Fruit fly (Drosophila melanogaster): ENCODE results near the gene CycK.

Gene CycK

DNA sequence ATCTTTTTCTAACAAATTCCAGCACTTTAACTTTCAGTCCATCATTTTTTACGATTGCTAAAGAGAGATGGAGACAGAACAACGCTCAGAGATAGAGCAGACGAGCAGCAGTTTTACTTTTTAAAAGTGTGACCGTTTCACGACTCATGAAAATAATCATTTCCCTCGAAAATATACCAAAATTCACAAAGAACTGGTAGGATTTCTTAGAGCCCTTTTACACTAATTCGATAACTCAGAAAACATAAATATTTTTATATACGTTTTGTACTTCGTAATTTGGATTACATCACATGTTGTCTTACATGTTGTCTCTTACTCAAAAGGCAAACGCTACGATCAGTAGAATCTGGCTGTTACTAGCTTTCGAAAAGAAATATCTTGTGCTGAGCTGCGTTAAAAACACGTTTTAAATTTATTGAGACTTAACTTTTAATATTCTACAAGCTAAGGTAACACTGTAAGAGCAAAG, 39.1 kb upstream of the CycK start, which contains the start of gene Clamp (continued):
- peak; percentile 58 for TF ChIP-seq zen (tag; optimal IDR thresholded peaks at IDR 0.05)
- peak; percentile 42; the same call in 2 of the 3 replicates for TF ChIP-seq CG17361 (GFP tag; IDR thresholded peaks at IDR 0.05)
- TF ChIP-seq CG17829 (tag; optimal IDR thresholded peaks at IDR 0.05): peak; percentile 20
- no peak for TF ChIP-seq CG6854 (GFP tag; optimal IDR thresholded peaks at IDR 0.05)
- peak; percentile 67 for TF ChIP-seq Ets65A (GFP tag)
- TF ChIP-seq phol (tag; optimal IDR thresholded peaks at IDR 0.05): no peak
- no peak for TF ChIP-seq CG1529 (GFP tag; optimal IDR thresholded peaks at IDR 0.05)
- no peak for TF ChIP-seq tgo (GFP tag; IDR thresholded peaks at IDR 0.05)
- TF ChIP-seq CG11723 (GFP tag; optimal IDR thresholded peaks at IDR 0.05): peak; percentile 92
- TF ChIP-seq CG17802 (tag; optimal IDR thresholded peaks at IDR 0.05): peak; percentile 96
- TF ChIP-seq grau (tag; optimal IDR thresholded peaks at IDR 0.05): peak; percentile 62
- TF ChIP-seq NFAT (GFP tag; IDR thresholded peaks at IDR 0.05): no peak
- TF ChIP-seq Med (GFP tag): peak; percentile 76
- 0 out of 2 replicates have a peak, but pooled peaks have one; percentile 25 for TF ChIP-seq sob (GFP tag; IDR thresholded peaks at IDR 0.05)
- no peak for TF ChIP-seq CG4360 (GFP tag; IDR thresholded peaks at IDR 0.05)
- TF ChIP-seq chinmo (GFP tag; IDR thresholded peaks at IDR 0.05; ENCODE audit: partially characterized antibody): no peak
- TF ChIP-seq Sry-δ (GFP tag; optimal IDR thresholded peaks at IDR 0.05): peak; percentile 43
- peak in 1 of 2 experiments; percentile 23 for TF ChIP-seq Eip74EF (GFP tag; optimal IDR thresholded peaks at IDR 0.05)
- TF ChIP-seq CG8290 (GFP tag; optimal IDR thresholded peaks at IDR 0.05): peak; percentile 72
- peak; percentile 27 to 50 for TF ChIP-seq CG8290 (tag; optimal IDR thresholded peaks at IDR 0.05)
- peak; percentile 71 for TF ChIP-seq Hmr (GFP tag; optimal IDR thresholded peaks at IDR 0.05)
- peak; percentile 31; the same call in 1 of the 2 replicates for TF ChIP-seq CG3847 (GFP tag; IDR thresholded peaks at IDR 0.05)
- no peak for TF ChIP-seq CG11696 (GFP tag; IDR thresholded peaks at IDR 0.05)

DNA sequence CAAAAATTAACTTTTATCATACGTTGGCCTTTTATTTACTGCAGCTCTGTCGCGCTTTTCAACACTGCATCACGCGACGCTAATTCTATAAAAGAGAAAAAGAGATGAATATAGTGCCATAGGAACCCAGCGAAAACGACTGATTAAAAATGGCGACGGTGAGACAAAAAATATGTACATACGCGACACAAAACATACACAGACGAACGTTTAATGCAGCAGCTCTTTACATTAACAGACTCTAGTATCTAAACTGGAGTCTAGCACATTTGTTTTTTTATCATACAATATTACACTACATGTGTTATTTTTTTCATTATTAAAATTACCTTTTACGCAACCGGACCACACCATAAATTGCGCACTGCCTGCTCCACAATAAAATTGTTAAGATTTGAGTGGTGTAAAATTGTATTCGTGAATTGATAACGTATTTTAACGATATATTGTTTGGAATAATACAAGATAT, 38.7 kb upstream of the CycK start:
- TF ChIP-seq zfh2 (GFP tag; optimal IDR thresholded peaks at IDR 0.05) (peak; percentile 30), zfh1 (GFP tag; IDR thresholded peaks at IDR 0.05) (peak; percentile 57; the same call in 1 of the 3 replicates), HmgZ (tag; optimal IDR thresholded peaks at IDR 0.05) (peak; percentile 25), CG30403 (GFP tag; optimal IDR thresholded peaks at IDR 0.05) (peak; percentile 4), CG18619 (GFP tag; optimal IDR thresholded peaks at IDR 0.05) (peak; percentile 2), Mrtf (GFP tag; IDR thresholded peaks at IDR 0.05) (no peak), CG2712 (tag; optimal IDR thresholded peaks at IDR 0.05) (peak; percentile 13), CG13624 (GFP tag; optimal IDR thresholded peaks at IDR 0.05) (peak; percentile 52), Side (GFP tag; optimal IDR thresholded peaks at IDR 0.05) (peak; percentile 56), CG3281 (GFP tag; optimal IDR thresholded peaks at IDR 0.05) (peak; percentile 6), CG10321 (GFP tag; IDR thresholded peaks at IDR 0.05) (peak; percentile 96), run (tag; optimal IDR thresholded peaks at IDR 0.05) (no peak), HLHmδ (GFP tag; optimal IDR thresholded peaks at IDR 0.05) (no peak), CG18764 (GFP tag; optimal IDR thresholded peaks at IDR 0.05) (peak; percentile 29), nerfin-1 (tag; optimal IDR thresholded peaks at IDR 0.05) (peak; percentile 87), en (GFP tag; optimal IDR thresholded peaks at IDR 0.05) (no peak), YL-1 (GFP tag; optimal IDR thresholded peaks at IDR 0.05) (peak; percentile 97), CG14441 (GFP tag; IDR thresholded peaks at IDR 0.05) (peak; percentile 27; the same call in 1 of the 2 replicates), Med (GFP tag) (peak; percentile 83), CG1233 (GFP tag; optimal IDR thresholded peaks at IDR 0.05) (peak; percentile 28), Opbp (GFP tag; IDR thresholded peaks at IDR 0.05; ENCODE audit: partially characterized antibody) (0 out of 3 replicates have a peak, but pooled peaks have one; percentile 11), Dll (GFP tag; IDR thresholded peaks at IDR 0.05; ENCODE audit: partially characterized antibody) (0 out of 4 replicates have a peak, but pooled peaks have one; percentile 24), CrebB (tag; optimal IDR thresholded peaks at IDR 0.05) (peak; percentile 13), CG1603 (tag; optimal IDR thresholded peaks at IDR 0.05) (peak; percentile 4), HmgD (GFP tag; optimal IDR thresholded peaks at IDR 0.05) (peak; percentile 33), B-H2 (GFP tag; optimal IDR thresholded peaks at IDR 0.05) (peak; percentile 53), phol (tag; optimal IDR thresholded peaks at IDR 0.05) (peak; percentile 99), lbe (GFP tag; optimal IDR thresholded peaks at IDR 0.05) (peak; percentile 45), lilli (GFP tag; optimal IDR thresholded peaks at IDR 0.05) (peak; percentile 31)
